Fruit fly (Drosophila melanogaster) whole organism, embryonic: ENCODE results near the gene Desi.
A peak's percentile ranks its signal among the peaks of the same experiment; 100 is the strongest.

Experiments used
- Atf6 ChIP-seq: fragments of 200-800 bp; sonication (Bioruptor generic); IDR thresholded peaks from 2 replicates; pipeline ENCODE4 v1.3.6; 2022; ENCODE audit warnings: missing biosample characterization, missing genetic modification characterization
- CG11504 ChIP-seq: fragments of 200-800 bp; sonication (Bioruptor generic); optimal IDR thresholded peaks from 3 replicates; lab custom pipeline; 2019; ENCODE audit warnings: missing biosample characterization, mild to moderate bottlenecking, missing genetic modification characterization, moderate library complexity
- CG11695 ChIP-seq: fragments of 200-800 bp; sonication (Bioruptor generic); IDR thresholded peaks from 3 replicates; pipeline ENCODE4 v1.3.6; 2022; ENCODE audit warnings: missing biosample characterization, missing genetic modification characterization
- CG12071 ChIP-seq: fragments of 200-800 bp; sonication (Bioruptor generic); optimal IDR thresholded peaks from 3 replicates; lab custom pipeline; 2018; ENCODE audit warnings: missing biosample characterization, mild to moderate bottlenecking, missing genetic modification characterization
- CG12104 ChIP-seq: fragments of 200-800 bp; sonication (Bioruptor generic); optimal IDR thresholded peaks from 3 replicates; lab custom pipeline; 2016; ENCODE audit warnings: missing biosample characterization, missing genetic modification characterization
- CG14965 ChIP-seq: fragments of 200-800 bp; sonication (Bioruptor generic); optimal IDR thresholded peaks from 2 replicates; lab custom pipeline; 2016; ENCODE audit warnings: missing biosample characterization, missing genetic modification characterization, borderline replicate concordance
- CG15073 ChIP-seq: fragments of 200-800 bp; sonication (Bioruptor generic); optimal IDR thresholded peaks from 2 replicates; lab custom pipeline; 2016; ENCODE audit warnings: missing biosample characterization, missing genetic modification characterization
- CG16813 ChIP-seq: fragments of 200-800 bp; sonication (Bioruptor generic); IDR thresholded peaks from 3 replicates; pipeline ENCODE4 v1.3.6; 2022; ENCODE audit warnings: missing biosample characterization, missing genetic modification characterization; ENCODE audit not compliant: partially characterized antibody
- CG16815 ChIP-seq: fragments of 200-800 bp; sonication (Bioruptor generic); optimal IDR thresholded peaks from 3 replicates; lab custom pipeline; 2017; ENCODE audit warnings: missing biosample characterization, mild to moderate bottlenecking, missing genetic modification characterization
- CG3065 ChIP-seq: fragments of 200-800 bp; sonication (Bioruptor generic); optimal IDR thresholded peaks from 2 replicates; lab custom pipeline; 2016; ENCODE audit warnings: missing biosample characterization, missing genetic modification characterization
- CG31388 ChIP-seq: fragments of 200-800 bp; sonication (Bioruptor generic); optimal IDR thresholded peaks from 2 replicates; lab custom pipeline; 2016; ENCODE audit warnings: missing biosample characterization, missing genetic modification characterization
- CG34376 ChIP-seq: fragments of 200-800 bp; sonication (Bioruptor generic); optimal IDR thresholded peaks from 2 replicates; lab custom pipeline; 2018; ENCODE audit warnings: missing biosample characterization, mild to moderate bottlenecking, missing genetic modification characterization
- CG7839 ChIP-seq: fragments of 200-800 bp; sonication (Bioruptor generic); optimal IDR thresholded peaks from 3 replicates; lab custom pipeline; 2018; ENCODE audit warnings: missing biosample characterization, mild to moderate bottlenecking, missing genetic modification characterization, moderate library complexity
- CG8290 ChIP-seq, 3 experiments: fragments of 200-800 bp; sonication (Bioruptor generic); optimal IDR thresholded peaks; 2 replicates each; lab custom pipeline; 2016 to 2019; ENCODE audit warnings: missing biosample characterization in 3 of 3, missing genetic modification characterization in 3 of 3, mild to moderate bottlenecking in 2 of 3, moderate library complexity in 1 of 3
- CG8359 ChIP-seq: fragments of 200-800 bp; sonication (Bioruptor generic); optimal IDR thresholded peaks from 2 replicates; lab custom pipeline; 2017; ENCODE audit warnings: missing biosample characterization, mild to moderate bottlenecking, missing genetic modification characterization, borderline replicate concordance
- CG8944 ChIP-seq: fragments of 200-800 bp; sonication (Bioruptor generic); optimal IDR thresholded peaks from 3 replicates; lab custom pipeline; 2016; ENCODE audit warnings: missing biosample characterization, missing genetic modification characterization
- CoRest ChIP-seq: fragments of 200-800 bp; sonication (Bioruptor generic); optimal IDR thresholded peaks from 3 replicates; lab custom pipeline; 2018; ENCODE audit warnings: missing biosample characterization, mild to moderate bottlenecking, missing genetic modification characterization, moderate library complexity
- CrebB ChIP-seq: fragments of 200-800 bp; sonication (Bioruptor generic); optimal IDR thresholded peaks from 3 replicates; lab custom pipeline; 2018; ENCODE audit warnings: missing biosample characterization, mild to moderate bottlenecking, missing genetic modification characterization
- Deaf1 ChIP-seq: fragments of 200-800 bp; optimal IDR thresholded peaks from 3 replicates; lab custom pipeline; 2019; ENCODE audit warnings: missing biosample characterization, mild to moderate bottlenecking, missing genetic modification characterization, moderate library complexity
- Dip3 ChIP-seq: fragments of 200-800 bp; sonication (Bioruptor generic); optimal IDR thresholded peaks from 3 replicates; lab custom pipeline; 2016; ENCODE audit warnings: missing biosample characterization, missing genetic modification characterization
- Hsf ChIP-seq: fragments of 200-800 bp; sonication (Bioruptor generic); optimal IDR thresholded peaks from 3 replicates; lab custom pipeline; 2016; ENCODE audit warnings: missing biosample characterization, missing genetic modification characterization
- Oaz ChIP-seq: fragments of 200-800 bp; sonication (Bioruptor generic); IDR thresholded peaks from 2 replicates; pipeline ENCODE4 v1.3.6; 2022; ENCODE audit warnings: missing biosample characterization, missing genetic modification characterization
- Sry-δ ChIP-seq: fragments of 200-800 bp; sonication (Bioruptor generic); optimal IDR thresholded peaks from 2 replicates; lab custom pipeline; 2016; ENCODE audit warnings: missing biosample characterization, missing genetic modification characterization
- Stat92E ChIP-seq, 3 experiments: fragments of >200 bp in 2 of 3; fragments of 200-800 bp in 1 of 3; sonication (Bioruptor generic) in 1 of 3; optimal IDR thresholded peaks; 2 replicates each; lab custom pipeline; 2017 to 2019; ENCODE audit warnings: missing biosample characterization in 3 of 3, missing genetic modification characterization in 3 of 3, mild to moderate bottlenecking in 1 of 3, moderate library complexity in 1 of 3
- TFAM ChIP-seq: fragments of 200-800 bp; sonication (Bioruptor generic); optimal IDR thresholded peaks from 2 replicates; lab custom pipeline; 2017; ENCODE audit warnings: missing biosample characterization, missing genetic modification characterization, inconsistent platforms
- amos ChIP-seq: fragments of 200-800 bp; sonication (Bioruptor generic); IDR thresholded peaks from 2 replicates; pipeline ENCODE4 v1.3.6; 2022; ENCODE audit warnings: missing biosample characterization, missing genetic modification characterization; ENCODE audit not compliant: partially characterized antibody
- bowl ChIP-seq: fragments of 200-800 bp; sonication (Bioruptor generic); IDR thresholded peaks from 2 replicates; pipeline ENCODE4 v1.3.6; 2022; ENCODE audit warnings: missing biosample characterization, missing genetic modification characterization
- bsh ChIP-seq, 2 experiments: fragments of 200-800 bp; sonication (Bioruptor generic); optimal IDR thresholded peaks; 2 replicates each; lab custom pipeline; 2017 to 2018; ENCODE audit warnings: mild to moderate bottlenecking in 2 of 2, missing biosample characterization in 2 of 2, missing genetic modification characterization in 2 of 2, moderate library complexity in 1 of 2
- cad ChIP-seq: fragments of >200 bp; optimal IDR thresholded peaks from 2 replicates; lab custom pipeline; 2017; ENCODE audit warnings: missing biosample characterization, missing genetic modification characterization
- cwo ChIP-seq: fragments of 200-800 bp; sonication (Bioruptor generic); optimal IDR thresholded peaks from 3 replicates; lab custom pipeline; 2017; ENCODE audit warnings: missing biosample characterization, missing genetic modification characterization, mild to moderate bottlenecking, moderate library complexity, missing genetic modification reagents
- ewg ChIP-seq: fragments of 200-800 bp; sonication (Bioruptor generic); optimal IDR thresholded peaks from 3 replicates; lab custom pipeline; 2017; ENCODE audit warnings: mild to moderate bottlenecking, missing biosample characterization, missing genetic modification reagents, missing genetic modification characterization
- gcm ChIP-seq: fragments of 200-800 bp; sonication (Bioruptor generic); optimal IDR thresholded peaks from 2 replicates; lab custom pipeline; 2019; ENCODE audit warnings: missing biosample characterization, mild to moderate bottlenecking, missing genetic modification characterization, moderate library complexity
- gfzf ChIP-seq: fragments of 200-800 bp; sonication (Bioruptor generic); optimal IDR thresholded peaks from 2 replicates; lab custom pipeline; 2016; ENCODE audit warnings: missing biosample characterization, mild to moderate bottlenecking, missing genetic modification characterization, moderate library complexity
- gsb ChIP-seq: fragments of 200-800 bp; sonication (Bioruptor generic); IDR thresholded peaks from 2 replicates; pipeline ENCODE4 v1.3.6; 2022; ENCODE audit warnings: missing biosample characterization, missing genetic modification characterization
- lab ChIP-seq: fragments of 200-800 bp; sonication (Bioruptor generic); optimal IDR thresholded peaks from 3 replicates; lab custom pipeline; 2017; ENCODE audit warnings: missing biosample characterization, missing genetic modification characterization, mild to moderate bottlenecking, moderate library complexity, missing genetic modification reagents
- lbe ChIP-seq: fragments of 200-800 bp; sonication (Bioruptor generic); optimal IDR thresholded peaks from 2 replicates; lab custom pipeline; 2016; ENCODE audit warnings: missing biosample characterization, mild to moderate bottlenecking, missing genetic modification characterization
- lov ChIP-seq, 2 experiments: fragments of 200-800 bp in 1 of 2; fragments of >200 bp in 1 of 2; sonication (Bioruptor generic) in 1 of 2; IDR thresholded peaks in 1 of 2; optimal IDR thresholded peaks in 1 of 2; 2 replicates in 1 of 2; 3 replicates in 1 of 2; pipeline versions ENCODE4 v1.3.6 to Lab custom; 2017 to 2022; ENCODE audit warnings: missing biosample characterization in 1 of 2, missing genetic modification characterization in 1 of 2
- nerfin-1 ChIP-seq: fragments of 200-800 bp; sonication (Bioruptor generic); optimal IDR thresholded peaks from 3 replicates; lab custom pipeline; 2019; ENCODE audit warnings: missing biosample characterization, mild to moderate bottlenecking, missing genetic modification characterization, moderate library complexity
- odd ChIP-seq: fragments of 200-800 bp; sonication (Bioruptor generic); optimal IDR thresholded peaks from 2 replicates; lab custom pipeline; 2017; ENCODE audit warnings: missing biosample characterization, mild to moderate bottlenecking, missing genetic modification characterization
- pb ChIP-seq: fragments of 200-800 bp; sonication (Bioruptor generic); optimal IDR thresholded peaks from 3 replicates; lab custom pipeline; 2016; ENCODE audit warnings: missing biosample characterization, missing genetic modification characterization
- pzg ChIP-seq: fragments of 200-800 bp; sonication (Bioruptor generic); optimal IDR thresholded peaks from 3 replicates; lab custom pipeline; 2018; ENCODE audit warnings: missing biosample characterization, mild to moderate bottlenecking, missing genetic modification characterization, moderate library complexity
- repo ChIP-seq: fragments of 200-800 bp; sonication (Bioruptor generic); optimal IDR thresholded peaks from 2 replicates; lab custom pipeline; 2016; ENCODE audit warnings: missing biosample characterization, missing genetic modification characterization
- rib ChIP-seq: fragments of 200-800 bp; sonication (Bioruptor generic); IDR thresholded peaks from 2 replicates; pipeline ENCODE4 v1.3.6; 2022; ENCODE audit warnings: missing biosample characterization, missing genetic modification characterization
- sna ChIP-seq: fragments of 200-800 bp; sonication (Bioruptor generic); IDR thresholded peaks from 2 replicates; pipeline ENCODE4 v1.3.6; 2022; ENCODE audit warnings: missing biosample characterization, missing genetic modification characterization; ENCODE audit not compliant: partially characterized antibody
- sqz ChIP-seq: fragments of 200-800 bp; sonication (Bioruptor generic); optimal IDR thresholded peaks from 3 replicates; lab custom pipeline; 2018; ENCODE audit warnings: missing biosample characterization, mild to moderate bottlenecking, missing genetic modification characterization

Gene Desi

dm6 chr3R:10760966-10761855 lies 18.2 kb upstream of the Desi start, which contains the start of the genes MED7 and Cap-H2 (continued):
- no peak for TF ChIP-seq CG15073 (GFP tag; lab: Kevin White, UChicago)
- peak; percentile 69 for TF ChIP-seq lbe (GFP tag; lab: Kevin White, UChicago)
- TF ChIP-seq CG11504 (tag; lab: Kevin White, UChicago): no peak
- TF ChIP-seq Hsf (GFP tag; lab: Kevin White, UChicago): peak; percentile 87
- no peak for TF ChIP-seq CG12071
- TF ChIP-seq repo: peak; percentile 55
- TF ChIP-seq CG16815: peak; percentile 62
- no peak for TF ChIP-seq TFAM (GFP tag; lab: Kevin White, UChicago)
- TF ChIP-seq lov (optimal IDR thresholded peaks at IDR 0.05; lab: Kevin White, UChicago): no peak
- TF ChIP-seq lov (GFP tag; IDR thresholded peaks at IDR 0.05; lab: Robert Waterston, UW): 0 out of 3 replicates have a peak, but pooled peaks have one; percentile 27
- no peak for TF ChIP-seq sqz (GFP tag; lab: Kevin White, UChicago)
- TF ChIP-seq gcm (GFP tag; lab: Kevin White, UChicago): no peak
- TF ChIP-seq bsh (GFP tag; optimal IDR thresholded peaks at IDR 0.05; lab: Kevin White, UChicago): peak in 1 of 2 experiments; percentile 76
- TF ChIP-seq CG8359: no peak
- peak; percentile 100 for TF ChIP-seq sna (GFP tag; lab: Robert Waterston, UW)
- peak; percentile 39 for TF ChIP-seq gfzf (GFP tag; lab: Kevin White, UChicago)
- peak; percentile 78 for TF ChIP-seq pzg (GFP tag; lab: Kevin White, UChicago)
- peak; percentile 97 for TF ChIP-seq Sry-δ (GFP tag; lab: Kevin White, UChicago)
- no peak for TF ChIP-seq lab
- TF ChIP-seq ewg (GFP tag; lab: Kevin White, UChicago): peak; percentile 59
- TF ChIP-seq CG12104 (GFP tag; lab: Kevin White, UChicago): peak; percentile 32
- TF ChIP-seq CrebB (tag; lab: Kevin White, UChicago): peak; percentile 33
- peak; percentile 50 for TF ChIP-seq pb (GFP tag; lab: Kevin White, UChicago)
- TF ChIP-seq CG14965 (GFP tag; lab: Kevin White, UChicago): no peak
- TF ChIP-seq odd (GFP tag; lab: Kevin White, UChicago): peak; percentile 8
- TF ChIP-seq CG31388 (GFP tag; lab: Kevin White, UChicago): peak; percentile 76
- TF ChIP-seq Atf6 (GFP tag; lab: Robert Waterston, UW): peak; percentile 82
- TF ChIP-seq Dip3 (GFP tag; lab: Kevin White, UChicago): peak; percentile 71
- peak; percentile 85 for TF ChIP-seq CoRest (tag; lab: Kevin White, UChicago)
- peak; percentile 48 for TF ChIP-seq CG3065 (GFP tag; lab: Kevin White, UChicago)
- TF ChIP-seq cwo (GFP tag; lab: Kevin White, UChicago): peak; percentile 11
- peak; percentile 80; the same call in 1 of the 2 replicates for TF ChIP-seq rib (GFP tag; lab: Robert Waterston, UW)
- peak; percentile 80 for TF ChIP-seq CG8944 (GFP tag; lab: Kevin White, UChicago)
- TF ChIP-seq CG16813 (GFP tag; lab: Robert Waterston, UW): peak; percentile 99
- TF ChIP-seq Stat92E (GFP tag; optimal IDR thresholded peaks at IDR 0.05; lab: Kevin White, UChicago): peak in 1 of 3 experiments; percentile 89
- TF ChIP-seq CG8290 (GFP tag; optimal IDR thresholded peaks at IDR 0.05; lab: Kevin White, UChicago): peak; percentile 79
- peak in 1 of 2 experiments; percentile 68 for TF ChIP-seq CG8290 (tag; optimal IDR thresholded peaks at IDR 0.05; lab: Kevin White, UChicago)
- peak; percentile 96 for TF ChIP-seq amos (GFP tag; lab: Robert Waterston, UW)
- TF ChIP-seq gsb (GFP tag; lab: Robert Waterston, UW): 0 out of 2 replicates have a peak, but pooled peaks have one; percentile 16
- peak; percentile 66; the same call in 2 of the 3 replicates for TF ChIP-seq CG11695
- no peak for TF ChIP-seq Deaf1
- TF ChIP-seq bowl (GFP tag; lab: Robert Waterston, UW): no peak
- peak; percentile 75 for TF ChIP-seq nerfin-1
- no peak for TF ChIP-seq cad (GFP tag; lab: Kevin White, UChicago)
- TF ChIP-seq CG34376: peak; percentile 39
- TF ChIP-seq Oaz (GFP tag; lab: Robert Waterston, UW): peak; percentile 62; the same call in 1 of the 2 replicates
- TF ChIP-seq CG7839 (tag; lab: Kevin White, UChicago): no peak
